Worm (Caenorhabditis elegans) whole organism, L4 larva: ENCODE data around the gene F38B6.8.

Source experiments
- lin-13 ChIP-seq: fragments of 150-350 bp; optimal IDR thresholded peaks from 2 replicates; lab custom pipeline; 2014; ENCODE audit warnings: missing biosample characterization, missing genetic modification reagents, missing genetic modification characterization
- nhr-28 ChIP-seq: fragments of 150-350 bp; optimal IDR thresholded peaks from 2 replicates; lab custom pipeline; 2014; ENCODE audit warnings: missing biosample characterization, missing genetic modification characterization
- snpc-4 ChIP-seq: fragments of 150-350 bp; optimal IDR thresholded peaks from 2 replicates; lab custom pipeline; 2014; ENCODE audit warnings: missing biosample characterization, missing genetic modification characterization
- ztf-11 ChIP-seq: fragments of 150-350 bp; optimal IDR thresholded peaks from 2 replicates; lab custom pipeline; 2014; ENCODE audit warnings: missing biosample characterization, missing genetic modification characterization

DNA sequence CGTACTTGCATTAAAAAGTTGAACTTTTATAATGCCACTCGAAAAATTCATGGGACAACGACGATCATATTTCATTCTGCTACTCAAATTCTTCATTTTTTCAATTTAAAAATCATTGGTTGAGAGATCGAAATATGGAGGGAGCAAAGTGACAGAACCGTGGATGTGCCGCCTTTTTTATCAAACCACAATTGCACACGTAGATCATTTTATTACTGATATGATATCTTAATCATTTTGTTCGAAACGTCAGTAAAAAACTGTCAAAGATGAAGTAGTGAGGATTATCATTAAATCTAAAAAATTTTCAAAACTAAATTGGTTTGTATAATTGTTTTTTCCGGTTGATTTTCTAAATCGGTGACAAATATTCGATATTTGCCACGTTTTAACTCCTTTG lies 28.4 kb downstream of the F38B6.8 start:
- TF ChIP-seq lin-13 = no peak
- TF ChIP-seq snpc-4 = no peak
- no peak for TF ChIP-seq ztf-11
- TF ChIP-seq nhr-28 (tag; lab: Kevin White, UChicago) = peak; percentile 20
